Fruit fly (Drosophila melanogaster) Kc167 (cell line): ENCODE measurements around the gene Dok.

ENCODE experiments used
- Myc ChIP-seq: fragments of >200 bp; optimal IDR thresholded peaks from 2 replicates; lab custom pipeline; 2017; ENCODE audit warnings: missing external identifiers
- Sin3A ChIP-seq: fragments of >200 bp; optimal IDR thresholded peaks from 2 replicates; lab custom pipeline; 2018; ENCODE audit warnings: missing external identifiers

DNA sequence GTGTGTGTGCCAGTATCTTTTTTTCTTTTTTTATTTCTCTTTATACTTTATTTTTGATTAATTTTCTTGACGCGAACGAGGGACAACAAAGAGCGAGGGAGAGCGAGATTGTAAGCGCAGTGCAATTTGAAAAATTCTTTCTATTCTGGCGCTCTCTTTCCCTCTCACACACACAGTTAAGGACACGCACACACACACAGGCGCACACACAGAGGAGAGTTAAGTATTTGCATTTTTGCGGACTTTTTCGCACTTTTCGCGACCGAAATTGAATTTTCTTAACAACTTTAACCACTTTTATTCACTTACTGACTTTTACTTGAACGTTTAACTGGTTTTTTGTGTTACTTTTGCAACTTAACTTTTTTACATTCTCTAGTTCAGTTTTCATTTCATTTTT lies 38.6 kb upstream of the Dok start:
- TF ChIP-seq Sin3A (lab: Kevin White, UChicago) (no peak), Myc (no peak)
